Fruit fly (Drosophila melanogaster): ENCODE data around the gene Grip.

The Grip gene

DNA sequence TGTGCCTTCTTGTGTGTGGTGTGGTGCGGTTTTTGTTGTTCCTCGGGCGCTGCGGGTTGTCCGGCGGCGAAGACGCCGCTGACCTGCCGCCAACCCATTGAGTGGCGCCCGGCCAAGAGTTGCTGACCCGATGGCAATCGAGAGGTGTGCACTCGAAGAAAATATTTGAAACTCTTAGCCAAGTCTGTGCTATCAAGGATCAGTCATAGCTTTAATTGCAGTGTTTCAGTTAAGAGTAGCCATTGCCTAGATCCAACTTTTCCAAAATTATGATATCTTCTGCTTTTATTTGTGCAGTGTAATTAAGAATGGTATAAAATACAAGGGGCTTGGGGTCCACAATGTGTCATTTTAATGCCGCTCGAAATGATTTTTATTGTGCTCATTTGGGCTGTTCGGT lies 58.6 kb downstream of the Grip start (continued):
- TF ChIP-seq CG1233 (GFP tag; optimal IDR thresholded peaks at IDR 0.05), result peak; percentile 44
- TF ChIP-seq tgo (GFP tag; IDR thresholded peaks at IDR 0.05), result peak; percentile 42; the same call in 1 of the 3 replicates
- peak; percentile 57 for TF ChIP-seq CG4424 (GFP tag; optimal IDR thresholded peaks at IDR 0.05)
- TF ChIP-seq CG2202 (tag; optimal IDR thresholded peaks at IDR 0.05), result peak; percentile 50
- TF ChIP-seq D (optimal IDR thresholded peaks at IDR 0.05), result no peak
- peak; percentile 52 for TF ChIP-seq D (GFP tag; optimal IDR thresholded peaks at IDR 0.05)
- peak; percentile 50 for TF ChIP-seq fd96Cb (tag; optimal IDR thresholded peaks at IDR 0.05)
- TF ChIP-seq Max (GFP tag; optimal IDR thresholded peaks at IDR 0.05), result no peak
- peak; percentile 9 for TF ChIP-seq Sox100B (GFP tag; optimal IDR thresholded peaks at IDR 0.05)
- peak; percentile 16 for TF ChIP-seq NC2α (GFP tag; optimal IDR thresholded peaks at IDR 0.05)
- no peak for TF ChIP-seq Nf-YB (GFP tag; optimal IDR thresholded peaks at IDR 0.05)
- TF ChIP-seq Lhr (GFP tag; optimal IDR thresholded peaks at IDR 0.05), result peak; percentile 3
- TF ChIP-seq Atf-2 (GFP tag; optimal IDR thresholded peaks at IDR 0.05), result peak; percentile 46
- peak; percentile 40 for TF ChIP-seq CG10654 (GFP tag; optimal IDR thresholded peaks at IDR 0.05)
- TF ChIP-seq CG18476 (GFP tag; optimal IDR thresholded peaks at IDR 0.05), result peak; percentile 21
- TF ChIP-seq CG6254 (GFP tag; optimal IDR thresholded peaks at IDR 0.05), result peak; percentile 50
- TF ChIP-seq vfl (GFP tag; optimal IDR thresholded peaks at IDR 0.05), result peak; percentile 4
- TF ChIP-seq dm (GFP tag; optimal IDR thresholded peaks at IDR 0.05), result peak; percentile 1
- TF ChIP-seq ham (GFP tag; IDR thresholded peaks at IDR 0.05), result no peak
- peak; percentile 1 for TF ChIP-seq grn (GFP tag; optimal IDR thresholded peaks at IDR 0.05)
- peak; percentile 59 for TF ChIP-seq az2 (GFP tag; optimal IDR thresholded peaks at IDR 0.05)
- peak; percentile 91 for TF ChIP-seq Med (GFP tag)
- peak; percentile 30 for TF ChIP-seq CG1529 (GFP tag; optimal IDR thresholded peaks at IDR 0.05)
- TF ChIP-seq CG10979 (tag; optimal IDR thresholded peaks at IDR 0.05), result peak; percentile 73
- 0 out of 3 replicates have a peak, but pooled peaks have one; percentile 17 for TF ChIP-seq ken (GFP tag; IDR thresholded peaks at IDR 0.05)
- TF ChIP-seq jing (GFP tag; optimal IDR thresholded peaks at IDR 0.05), result peak; percentile 44
- peak; percentile 55 for TF ChIP-seq CG6689 (GFP tag; IDR thresholded peaks at IDR 0.05)
- TF ChIP-seq chif (GFP tag; optimal IDR thresholded peaks at IDR 0.05), result peak; percentile 14 to 71
- peak in 1 of 3 experiments; percentile 79 for TF ChIP-seq lola (GFP tag; optimal IDR thresholded peaks at IDR 0.05)
- 0 out of 3 replicates have a peak, but pooled peaks have one; percentile 20 for TF ChIP-seq CG3726 (GFP tag; IDR thresholded peaks at IDR 0.05)
- TF ChIP-seq CG16863 (GFP tag; optimal IDR thresholded peaks at IDR 0.05), result peak; percentile 47
- TF ChIP-seq CG14710 (tag; optimal IDR thresholded peaks at IDR 0.05), result peak; percentile 57
- TF ChIP-seq CG10431 (GFP tag; optimal IDR thresholded peaks at IDR 0.05), result no peak
- no peak for TF ChIP-seq CG13624 (GFP tag; optimal IDR thresholded peaks at IDR 0.05)
- no peak for TF ChIP-seq Bgb (GFP tag; IDR thresholded peaks at IDR 0.05; ENCODE audit: partially characterized antibody)
- TF ChIP-seq CG13424 (tag; optimal IDR thresholded peaks at IDR 0.05), result peak; percentile 43
- peak; percentile 50 for TF ChIP-seq grau (tag; optimal IDR thresholded peaks at IDR 0.05)
- peak; percentile 62 for TF ChIP-seq CG7839 (tag; optimal IDR thresholded peaks at IDR 0.05)
- peak; percentile 53 for TF ChIP-seq CG8924 (tag; optimal IDR thresholded peaks at IDR 0.05)
- TF ChIP-seq CG18764 (GFP tag; optimal IDR thresholded peaks at IDR 0.05), result peak; percentile 2
- peak; percentile 18 for TF ChIP-seq CG4820 (GFP tag; optimal IDR thresholded peaks at IDR 0.05)
- peak; percentile 7 for TF ChIP-seq HLH54F (GFP tag; optimal IDR thresholded peaks at IDR 0.05)
- peak; percentile 48 for TF ChIP-seq CG10267 (tag; optimal IDR thresholded peaks at IDR 0.05)
- no peak for TF ChIP-seq CG1647 (GFP tag; optimal IDR thresholded peaks at IDR 0.05)
- peak; percentile 19 for TF ChIP-seq CG17359 (tag; optimal IDR thresholded peaks at IDR 0.05)
- peak; percentile 44 for TF ChIP-seq oc (tag; optimal IDR thresholded peaks at IDR 0.05)
- peak; percentile 44; the same call in 1 of the 2 replicates for TF ChIP-seq ranshi (GFP tag; IDR thresholded peaks at IDR 0.05)
- no peak for TF ChIP-seq E2f2 (GFP tag; IDR thresholded peaks at IDR 0.05)
- peak; percentile 51 for TF ChIP-seq CG9609 (GFP tag; optimal IDR thresholded peaks at IDR 0.05)
- peak; percentile 56; the same call in 1 of the 3 replicates for TF ChIP-seq ci (GFP tag; IDR thresholded peaks at IDR 0.05)
